Fruit fly (Drosophila melanogaster): ENCODE measurements around the gene dbe.

dm6 chr2L:852647-853111 lies 17.0 kb downstream of the dbe start, which contains the start of the genes CG4291 and kraken:
- TF ChIP-seq gl (tag; optimal IDR thresholded peaks at IDR 0.05) (peak; percentile 8), Pif1B (GFP tag; optimal IDR thresholded peaks at IDR 0.05) (no peak), Pif1A (GFP tag; optimal IDR thresholded peaks at IDR 0.05) (no peak), CG13204 (GFP tag; optimal IDR thresholded peaks at IDR 0.05) (no peak), CG12605 (GFP tag; IDR thresholded peaks at IDR 0.05) (peak; percentile 49)

All from whole organism, pupa.